Fruit fly (Drosophila melanogaster): ENCODE data around the gene Nuak.
"Not testable (repeated sequence)": the region's sequence is repeated elsewhere in the genome, so short reads cannot be mapped to it uniquely, and the experiment has no call there.

DNA sequence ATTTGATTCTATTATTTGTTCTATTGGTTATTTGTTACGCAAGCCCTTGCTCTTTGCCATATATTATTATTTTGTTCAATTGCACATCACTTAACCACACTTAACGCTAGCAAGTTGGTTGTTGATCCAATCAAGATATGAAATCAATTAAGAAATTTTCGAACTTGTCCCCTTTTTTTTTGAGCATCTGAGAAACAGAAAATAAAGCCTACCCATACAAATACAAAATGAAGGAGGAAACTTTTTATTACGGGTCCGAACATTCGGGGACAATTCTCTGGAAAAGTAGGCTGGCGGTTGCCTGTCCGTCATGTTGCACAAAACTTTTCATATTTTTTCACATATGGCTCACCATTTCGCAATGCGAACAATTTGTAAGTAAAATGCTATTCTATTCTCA is 73.9 kb downstream of the Nuak start, which contains the start of gene CG12592:
- not testable (repeated sequence) for TF ChIP-seq CG8478, CTCF (optimal IDR thresholded peaks at IDR 0.05)
